Worm (Caenorhabditis elegans): ENCODE data around the gene Y69A2AR.28.

DNA sequence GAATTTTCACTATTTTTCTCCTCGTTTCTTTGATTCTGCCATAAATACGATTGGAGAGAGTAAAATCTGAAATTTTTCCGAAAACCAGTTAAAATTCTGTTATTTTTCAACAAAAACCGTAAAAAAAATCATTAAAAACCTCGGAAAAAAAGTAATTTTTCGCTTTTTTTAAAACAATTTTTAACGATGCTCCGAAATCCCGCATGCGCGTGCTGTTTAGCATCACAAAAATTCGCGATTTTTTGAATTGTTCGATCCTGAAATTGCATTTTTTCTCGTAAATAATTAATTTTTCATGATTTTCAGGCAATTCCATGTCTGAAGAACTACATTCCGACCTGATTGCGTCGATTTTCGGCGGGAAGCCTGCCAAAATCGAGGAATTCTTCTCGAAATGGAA, 29.8 kb upstream of the Y69A2AR.28 start, which contains the start of gene ric-8:
- no peak for TF ChIP-seq flt-1 (GFP tag; IDR thresholded peaks at IDR 0.05)
- no peak for TF ChIP-seq ref-1 (GFP tag; conservative IDR thresholded peaks at IDR 0.05)
- no peak for TF ChIP-seq ztf-29 (GFP tag; IDR thresholded peaks at IDR 0.05)
- TF ChIP-seq T22C8.4 (GFP tag; IDR thresholded peaks at IDR 0.05), result no peak
- no peak for TF ChIP-seq klf-2 (GFP tag; conservative IDR thresholded peaks at IDR 0.05)
- no peak for TF ChIP-seq ztf-23 (GFP tag; IDR thresholded peaks at IDR 0.05)
- no peak for TF ChIP-seq med-1 (GFP tag; optimal IDR thresholded peaks at IDR 0.05; ENCODE audit: insufficient read depth)
- no peak for TF ChIP-seq cog-1 (tag; optimal IDR thresholded peaks at IDR 0.05)
- no peak for TF ChIP-seq tab-1 (GFP tag; IDR thresholded peaks at IDR 0.05)
